Fruit fly (Drosophila melanogaster) whole organism: Measurements from ENCODE around the gene mthl14.

Experiments used
- CG8478 ChIP-seq: fragments of >200 bp; optimal IDR thresholded peaks from 2 replicates; lab custom pipeline; 2018; ENCODE audit warnings: inconsistent platforms
- usp ChIP-seq: fragments of >200 bp; optimal IDR thresholded peaks from 2 replicates; lab custom pipeline; 2017; ENCODE audit warnings: missing biosample characterization, missing genetic modification characterization, mixed read lengths

- TF ChIP-seq usp (GFP tag; lab: Kevin White, UChicago) (no peak), CG8478 (lab: Kevin White, UChicago) (no peak)
Observed at dm6 chr3L:216325-216724, 31.0 kb upstream of the mthl14 start, which contains the start of gene Kaz1-ORFB.
